Worm (Caenorhabditis elegans): ENCODE data around the gene Y39F10C.1.

Gene Y39F10C.1

DNA sequence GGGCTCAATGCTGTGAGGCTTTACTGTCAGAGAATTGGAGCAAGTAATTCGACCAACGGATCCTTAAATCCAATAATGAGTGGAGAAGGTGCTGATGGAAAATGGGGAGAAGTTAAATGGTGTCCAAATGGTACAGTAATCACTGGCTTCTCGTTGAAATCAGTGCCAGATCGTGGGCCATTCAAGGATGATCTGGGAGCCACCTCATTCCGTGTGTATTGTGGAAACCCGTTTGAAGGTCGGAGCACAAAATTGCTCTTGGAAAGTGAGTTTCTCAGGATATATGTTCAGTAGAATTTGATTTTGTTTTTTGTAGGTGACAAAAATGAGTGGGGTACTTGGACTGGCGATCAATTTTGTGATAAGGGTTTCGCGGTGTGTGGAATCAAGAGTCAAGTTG is 419 bp downstream of the Y39F10C.1 start:
- no peak for TF ChIP-seq dao-5 (tag; optimal IDR thresholded peaks at IDR 0.05)

DNA sequence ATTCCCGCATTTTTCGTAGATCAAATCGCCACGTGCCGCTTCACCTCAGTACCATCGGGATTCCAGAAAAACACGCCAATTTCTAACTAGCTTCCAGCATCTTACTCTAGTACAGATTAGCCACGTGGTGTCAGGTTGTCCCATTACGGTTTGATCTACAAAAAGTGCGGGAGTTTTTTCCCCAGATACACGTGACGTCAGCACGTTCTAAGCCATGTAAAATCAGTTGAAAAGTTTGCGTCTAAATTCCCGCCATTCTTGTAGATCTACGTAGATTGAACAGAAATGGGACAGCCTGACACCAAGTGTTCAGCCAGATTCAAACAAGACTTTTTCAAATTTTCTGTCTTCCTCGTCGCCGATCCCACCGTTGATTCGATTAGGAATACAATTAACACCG is 3.2 kb downstream of the Y39F10C.1 start, which contains the start of gene T02H6.9:
T02H6.9 (plus strand) TSS at position 301 of the 400 bp plus-strand sequence.
- TF ChIP-seq dao-5 (tag; optimal IDR thresholded peaks at IDR 0.05) (no peak), W03F9.2 (tag; optimal IDR thresholded peaks at IDR 0.05) (no peak), him-1 (tag; optimal IDR thresholded peaks at IDR 0.05) (no peak)

DNA sequence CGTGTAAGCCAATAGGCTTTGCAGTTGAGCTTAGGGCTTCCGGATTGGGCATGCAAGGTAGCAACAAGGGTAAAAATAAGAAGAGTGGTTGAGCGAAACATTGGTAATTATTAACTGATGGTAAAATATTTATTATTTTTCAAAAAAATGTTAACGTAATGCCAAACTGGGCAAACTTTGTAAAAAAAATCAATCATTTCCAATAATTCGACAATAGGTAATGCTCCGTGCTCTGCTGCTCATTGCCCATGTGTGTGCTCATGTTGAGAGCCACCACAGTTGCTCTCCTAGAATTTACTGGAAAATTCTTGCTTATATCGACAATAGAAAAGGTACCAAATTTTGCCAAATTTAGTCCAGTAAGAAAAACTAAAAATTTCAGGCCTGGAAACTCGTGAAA is 5.2 kb downstream of the Y39F10C.1 start, which contains the start of the genes T02H6.10 and T02H6.8:
T02H6.10 (minus strand) TSS at position 101 of the 400 bp plus-strand sequence.
T02H6.8 (plus strand) TSS at position 221 of the 400 bp plus-strand sequence.
- TF ChIP-seq dao-5 (tag; optimal IDR thresholded peaks at IDR 0.05), result no peak
- TF ChIP-seq him-1 (tag; optimal IDR thresholded peaks at IDR 0.05), result no peak
- no peak for TF ChIP-seq W03F9.2 (tag; optimal IDR thresholded peaks at IDR 0.05)

DNA sequence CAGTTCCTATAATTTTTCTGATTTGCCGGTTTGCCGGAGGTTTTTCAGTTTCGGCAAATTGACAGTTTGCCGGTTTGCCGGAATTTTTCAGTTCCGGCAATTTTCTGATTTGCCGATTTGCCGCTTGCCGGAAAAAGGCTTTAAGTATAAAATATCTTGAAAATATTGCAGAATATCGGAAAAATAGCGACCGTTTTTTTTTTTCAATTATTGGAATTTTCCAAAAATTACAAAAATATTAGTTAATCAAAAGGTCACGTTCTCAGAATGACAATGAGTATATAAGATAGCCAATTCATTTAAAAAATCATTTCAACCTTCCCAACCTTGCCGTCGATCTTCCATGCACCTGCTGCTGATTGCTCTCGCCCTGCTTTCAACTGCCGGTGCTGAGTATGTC is 6.9 kb downstream of the Y39F10C.1 start, which contains the start of gene T02H6.7:
T02H6.7 (plus strand) TSS at position 301 of the 400 bp plus-strand sequence.
- TF ChIP-seq W03F9.2 (tag; optimal IDR thresholded peaks at IDR 0.05) (no peak), dao-5 (tag; optimal IDR thresholded peaks at IDR 0.05) (no peak), him-1 (tag; optimal IDR thresholded peaks at IDR 0.05) (no peak)

DNA sequence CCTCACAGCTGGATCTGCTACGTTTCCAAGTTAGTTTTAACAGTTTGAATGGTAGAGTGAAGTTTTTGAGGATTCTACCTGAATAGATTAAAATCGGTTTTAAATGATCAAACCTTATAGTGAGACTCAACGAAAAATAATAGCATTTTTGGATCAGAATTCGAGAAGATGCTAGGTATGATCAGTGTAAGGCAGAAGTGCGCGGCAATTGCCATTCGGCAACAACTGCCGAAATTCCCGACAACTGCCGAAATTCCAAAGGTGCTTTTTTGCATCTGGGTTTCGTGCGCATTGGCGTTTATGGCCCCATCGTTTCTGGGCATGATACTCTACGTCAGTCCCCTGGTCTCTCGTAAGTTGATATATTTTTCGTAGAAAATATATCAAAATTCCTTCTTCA is 8.1 kb downstream of the Y39F10C.1 start, which contains the start of gene T02H6.6:
T02H6.6 (plus strand) TSS at position 301 of the 400 bp plus-strand sequence.
- TF ChIP-seq dao-5 (tag; optimal IDR thresholded peaks at IDR 0.05) (no peak), him-1 (tag; optimal IDR thresholded peaks at IDR 0.05) (no peak), W03F9.2 (tag; optimal IDR thresholded peaks at IDR 0.05) (no peak)

DNA sequence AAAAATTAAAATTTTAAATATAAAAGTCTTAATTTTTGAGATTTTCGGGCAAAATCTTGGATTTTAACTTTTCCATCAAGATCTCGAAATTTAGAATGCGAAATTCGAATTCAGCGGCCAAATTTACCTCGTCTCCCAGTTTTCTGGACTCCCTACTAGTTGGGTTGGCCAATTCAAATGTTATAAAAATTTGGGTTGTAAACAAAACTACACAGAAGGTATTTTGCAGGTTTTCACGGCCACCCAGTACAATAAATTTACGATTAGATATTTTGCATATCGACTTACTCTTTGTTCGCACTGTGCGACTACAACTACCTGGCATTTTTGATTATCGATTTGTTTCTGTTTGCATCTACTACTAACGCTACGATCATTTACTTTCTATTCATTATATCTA is 9.4 kb downstream of the Y39F10C.1 start, which contains the start of gene T02H6.5:
T02H6.5 (plus strand) TSS at position 301 of the 400 bp plus-strand sequence.
- TF ChIP-seq W03F9.2 (tag; optimal IDR thresholded peaks at IDR 0.05) (no peak), dao-5 (tag; optimal IDR thresholded peaks at IDR 0.05) (no peak), him-1 (tag; optimal IDR thresholded peaks at IDR 0.05) (no peak)

DNA sequence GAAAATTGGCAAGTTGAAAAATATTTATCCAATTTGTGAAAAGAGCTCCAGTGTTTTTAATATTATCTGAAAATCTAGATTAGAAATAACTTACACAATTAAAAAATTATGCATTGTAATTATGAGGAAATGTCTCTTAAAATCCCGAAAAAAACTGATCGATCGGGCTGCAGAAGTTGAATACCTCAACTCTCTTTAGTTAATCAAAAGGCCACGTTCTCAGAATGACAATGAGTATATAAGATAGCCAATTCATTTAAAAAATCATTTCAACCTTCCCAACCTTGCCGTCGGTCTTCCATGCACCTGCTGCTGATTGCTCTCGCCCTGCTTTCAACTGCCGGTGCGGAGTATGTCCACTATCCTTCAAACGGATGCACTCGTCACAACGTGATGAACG is 14.3 kb downstream of the Y39F10C.1 start, which contains the start of gene T02H6.4:
T02H6.4 (plus strand) TSS at position 301 of the 400 bp plus-strand sequence.
- TF ChIP-seq him-1 (tag; optimal IDR thresholded peaks at IDR 0.05), result no peak
- TF ChIP-seq W03F9.2 (tag; optimal IDR thresholded peaks at IDR 0.05), result no peak
- no peak for TF ChIP-seq dao-5 (tag; optimal IDR thresholded peaks at IDR 0.05)

DNA sequence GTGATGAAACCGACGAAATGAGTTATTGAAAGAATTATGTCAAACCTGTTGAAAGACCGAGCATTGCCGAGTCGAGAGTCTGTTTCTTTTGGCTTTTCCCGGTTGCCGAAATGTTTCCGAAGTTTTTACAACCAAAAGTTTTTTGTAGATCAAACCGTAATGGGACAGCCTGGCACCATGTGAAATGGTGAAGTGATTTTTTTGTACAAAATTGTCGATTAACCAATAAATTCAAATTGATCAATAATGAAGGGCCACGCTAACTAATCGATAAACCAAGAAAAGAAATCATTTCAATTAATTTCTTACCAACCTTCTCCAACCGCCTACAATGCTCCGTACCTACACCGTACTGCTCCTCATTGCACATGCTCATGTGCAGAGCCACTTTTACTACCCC is 16.1 kb downstream of the Y39F10C.1 start, which contains the start of gene T02H6.3:
T02H6.3 (plus strand) TSS at position 301 of the 400 bp plus-strand sequence.
- TF ChIP-seq him-1 (tag; optimal IDR thresholded peaks at IDR 0.05) (no peak), dao-5 (tag; optimal IDR thresholded peaks at IDR 0.05) (no peak), W03F9.2 (tag; optimal IDR thresholded peaks at IDR 0.05) (no peak)

DNA sequence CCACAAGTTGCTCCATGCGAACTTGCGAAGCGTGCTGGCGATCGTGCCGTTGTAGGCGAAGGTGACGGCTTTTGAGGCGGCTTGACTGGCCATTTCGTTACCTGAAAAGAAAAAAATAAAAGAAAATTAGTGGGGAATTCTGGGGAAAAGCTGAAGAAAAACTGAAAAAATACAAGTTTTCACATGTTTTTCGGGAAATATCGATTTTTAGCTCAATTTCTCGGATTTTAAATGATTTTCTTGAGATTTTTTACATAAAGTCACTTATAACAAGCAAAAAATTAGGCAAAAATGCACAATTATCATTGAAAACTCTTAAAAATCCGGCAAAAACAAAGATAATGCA is 25.6 kb downstream of the Y39F10C.1 start, which contains the start of gene T02H6.11:
T02H6.11 (minus strand) TSS at position 101 of the 346 bp plus-strand sequence.
- TF ChIP-seq dao-5 (tag; optimal IDR thresholded peaks at IDR 0.05), result no peak
- TF ChIP-seq W03F9.2 (tag; optimal IDR thresholded peaks at IDR 0.05), result no peak
- TF ChIP-seq him-1 (tag; optimal IDR thresholded peaks at IDR 0.05), result no peak

DNA sequence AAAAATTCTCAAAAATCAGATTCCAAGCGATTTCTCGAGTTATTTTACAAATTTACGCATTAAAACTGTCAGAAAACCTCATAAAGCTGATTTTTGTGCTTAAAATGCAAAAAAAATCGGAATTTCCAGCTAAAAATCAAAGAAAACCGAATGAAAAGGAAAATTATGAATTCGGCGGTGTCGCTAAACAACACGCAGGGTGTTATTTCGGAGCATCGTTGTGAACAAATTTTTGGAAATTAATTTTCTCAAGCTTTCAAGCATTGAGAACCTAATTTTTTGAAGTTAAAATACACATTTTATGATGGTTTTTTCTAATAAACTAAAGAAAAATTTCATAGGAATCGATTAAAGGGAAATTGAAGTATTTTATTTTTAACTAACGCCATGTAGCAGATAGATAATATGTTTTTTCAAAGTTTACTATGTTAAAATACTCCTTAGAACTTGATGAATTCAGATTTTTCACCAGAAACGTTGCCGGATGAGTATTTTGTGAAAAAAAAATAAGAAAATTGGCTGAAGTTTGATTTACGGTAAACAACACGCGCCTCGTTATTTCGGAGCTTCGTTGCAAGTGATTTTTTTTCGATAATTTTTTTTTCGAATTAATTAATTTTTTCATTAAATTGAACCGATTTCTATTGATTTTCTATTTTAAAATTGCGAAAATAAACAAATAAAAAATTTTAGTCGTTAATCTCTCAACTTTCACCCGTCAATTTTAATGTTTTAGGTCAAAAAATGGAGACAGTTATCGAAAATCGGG is 26.2 kb downstream of the Y39F10C.1 start, which contains the start of gene thoc-1:
thoc-1 (plus strand) TSS at position 737 of the 769 bp plus-strand sequence.
- TF ChIP-seq him-1 (tag; optimal IDR thresholded peaks at IDR 0.05) (no peak), W03F9.2 (tag; optimal IDR thresholded peaks at IDR 0.05) (no peak), dao-5 (tag; optimal IDR thresholded peaks at IDR 0.05) (no peak)

DNA sequence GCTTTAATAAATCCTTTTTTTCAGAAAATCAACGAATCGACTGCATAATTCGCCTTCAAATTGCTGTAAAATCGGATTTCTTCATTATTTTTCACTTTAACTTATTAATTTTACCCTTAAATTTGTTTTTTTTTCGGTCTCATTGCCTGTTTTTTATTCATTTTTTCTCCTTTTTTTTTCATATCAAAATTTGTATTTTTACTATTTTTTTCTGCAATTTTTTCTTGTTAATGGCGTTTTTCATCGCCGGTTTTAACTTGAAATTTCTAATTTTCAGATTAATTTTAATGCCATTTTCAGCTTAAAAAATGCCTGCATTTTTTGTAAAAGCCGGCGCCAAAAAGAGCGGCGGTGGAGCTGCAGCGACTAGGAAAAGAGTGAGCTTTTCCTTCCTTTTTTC is 33.7 kb downstream of the Y39F10C.1 start, which contains the start of gene T02H6.1:
T02H6.1 (plus strand) TSS at position 301 of the 400 bp plus-strand sequence.
- TF ChIP-seq W03F9.2 (tag; optimal IDR thresholded peaks at IDR 0.05) (no peak), him-1 (tag; optimal IDR thresholded peaks at IDR 0.05) (no peak), dao-5 (tag; optimal IDR thresholded peaks at IDR 0.05) (no peak)

DNA sequence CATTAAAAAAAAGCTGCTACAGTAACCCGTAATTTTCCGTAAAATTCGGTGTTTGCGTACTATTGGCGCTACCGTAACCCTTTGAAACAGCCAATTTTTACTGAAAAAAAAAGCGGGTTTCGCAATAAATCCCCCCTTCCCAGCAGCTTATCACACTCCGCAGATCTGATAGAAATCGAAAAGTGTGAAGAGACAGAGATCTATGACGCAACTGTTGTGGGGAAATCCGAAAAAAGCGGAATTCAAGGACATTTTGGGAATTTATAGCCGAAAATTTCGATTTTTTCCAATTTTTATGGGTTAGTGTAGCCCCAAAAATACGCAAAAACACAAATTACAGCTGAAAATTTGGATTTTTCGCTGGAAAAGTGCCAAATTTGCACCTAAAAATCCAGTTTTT is 46.5 kb downstream of the Y39F10C.1 start:
- TF ChIP-seq W03F9.2 (tag; optimal IDR thresholded peaks at IDR 0.05), result no peak
- TF ChIP-seq dao-5 (tag; optimal IDR thresholded peaks at IDR 0.05), result no peak
- no peak for TF ChIP-seq him-1 (tag; optimal IDR thresholded peaks at IDR 0.05)

DNA sequence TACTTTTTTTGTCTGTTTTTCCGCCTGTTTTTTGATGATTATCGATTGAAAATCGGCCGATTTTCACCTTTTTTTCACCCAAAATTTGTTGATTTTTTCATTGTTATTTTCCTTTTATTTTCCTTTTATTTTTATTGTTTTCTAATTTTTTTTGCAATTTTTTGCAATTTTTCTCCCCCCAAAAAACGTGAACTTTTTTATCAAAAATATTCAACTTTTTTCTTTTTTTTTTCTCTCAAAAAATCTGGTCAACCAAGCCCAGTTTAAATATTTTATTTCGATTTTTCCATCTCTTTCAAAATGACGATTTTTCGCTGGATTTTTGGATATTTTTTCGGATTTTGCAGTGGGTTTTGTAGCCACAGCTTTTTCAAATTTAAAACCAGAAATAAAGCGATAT is 48.1 kb downstream of the Y39F10C.1 start, which contains the start of gene rfip-2:
rfip-2 (plus strand) TSS at position 301 of the 400 bp plus-strand sequence.
- TF ChIP-seq dao-5 (tag; optimal IDR thresholded peaks at IDR 0.05) (no peak), W03F9.2 (tag; optimal IDR thresholded peaks at IDR 0.05) (no peak), him-1 (tag; optimal IDR thresholded peaks at IDR 0.05) (no peak)

DNA sequence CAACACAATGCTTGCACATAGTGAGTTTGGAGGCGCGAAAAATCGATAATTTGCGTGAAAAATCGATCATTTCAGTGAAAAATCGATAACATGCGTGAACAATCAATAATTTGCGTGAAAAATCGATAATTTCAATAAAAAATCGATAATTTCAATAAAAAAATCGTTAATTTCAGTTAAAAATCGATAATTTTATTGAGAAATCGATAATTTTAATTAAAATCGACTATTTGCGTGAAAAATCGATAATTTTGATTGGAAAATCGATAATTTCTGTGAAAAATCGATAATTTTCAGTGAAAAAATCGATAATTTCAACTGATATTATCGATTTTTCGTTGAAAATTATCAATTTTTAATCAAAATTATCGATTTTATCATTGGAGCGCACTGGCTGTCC is 48.6 kb downstream of the Y39F10C.1 start:
- TF ChIP-seq W03F9.2 (tag; optimal IDR thresholded peaks at IDR 0.05) (no peak), him-1 (tag; optimal IDR thresholded peaks at IDR 0.05) (no peak), dao-5 (tag; optimal IDR thresholded peaks at IDR 0.05) (no peak)
